Fruit fly (Drosophila melanogaster) whole organism, embryonic: Measurements from ENCODE around the gene Alp10.

Experiments used
- CG13894 ChIP-seq: fragments of 200-800 bp; sonication (Bioruptor generic); optimal IDR thresholded peaks from 3 replicates; lab custom pipeline; 2018; ENCODE audit warnings: missing biosample characterization, mild to moderate bottlenecking, missing genetic modification characterization, moderate library complexity
- Gug ChIP-seq: fragments of 200-800 bp; sonication (Bioruptor generic); IDR thresholded peaks from 4 replicates; pipeline ENCODE4 v1.3.6; 2022; ENCODE audit warnings: missing biosample characterization, missing genetic modification characterization
- Hr51 ChIP-seq, 2 experiments: fragments of 200-800 bp; sonication (Bioruptor generic); optimal IDR thresholded peaks; 2 replicates in 1 of 2; 3 replicates in 1 of 2; lab custom pipeline; 2016 to 2018; ENCODE audit warnings: missing biosample characterization in 2 of 2, missing genetic modification characterization in 2 of 2, mild to moderate bottlenecking in 1 of 2, moderate library complexity in 1 of 2
- onecut ChIP-seq: fragments of 200-800 bp; sonication (Bioruptor generic); IDR thresholded peaks from 2 replicates; pipeline ENCODE4 v1.3.6; 2022; ENCODE audit warnings: missing biosample characterization, missing genetic modification characterization
- unc-4 ChIP-seq: fragments of 200-800 bp; sonication (Bioruptor generic); IDR thresholded peaks from 2 replicates; pipeline ENCODE4 v1.3.6; 2022; ENCODE audit warnings: missing biosample characterization, missing genetic modification characterization; ENCODE audit not compliant: partially characterized antibody

DNA sequence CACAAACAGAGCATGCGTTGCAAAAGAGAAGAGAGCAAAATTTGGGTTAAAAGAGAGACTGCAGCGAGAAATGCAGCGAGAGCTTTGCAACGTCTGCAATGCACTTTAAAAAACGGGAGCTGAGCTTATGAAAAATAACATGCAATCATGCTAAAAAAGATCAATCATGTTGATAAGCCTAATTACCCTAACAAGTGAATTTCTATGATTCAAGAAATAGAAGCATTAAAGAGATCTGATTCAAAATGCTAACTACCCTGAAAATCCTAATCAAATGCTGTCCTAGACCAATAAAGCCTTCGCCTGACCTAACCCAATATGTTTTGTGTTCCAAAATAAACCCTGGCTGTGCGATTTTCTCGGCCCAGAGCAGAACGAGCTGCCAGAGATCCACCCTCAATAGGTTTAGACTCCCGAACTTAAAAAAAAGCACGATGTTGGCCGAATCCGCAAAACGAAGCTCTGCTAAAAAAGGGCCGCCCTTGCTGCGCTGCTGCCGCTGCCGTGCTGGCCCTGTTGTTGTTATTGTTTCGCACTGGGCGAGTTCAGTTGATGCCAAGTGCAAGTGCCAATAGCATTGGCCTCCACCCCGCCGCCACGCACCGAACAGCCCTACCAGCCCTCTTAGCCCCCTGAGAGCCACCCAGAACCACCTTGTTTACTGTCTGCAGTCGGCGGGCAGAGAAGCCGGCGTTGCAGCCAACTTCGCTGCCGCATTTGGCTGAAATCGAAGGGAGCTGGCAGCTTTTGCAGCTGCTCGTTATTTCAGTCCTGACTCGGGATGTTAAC, 40.4 kb upstream of the Alp10 start:
- no peak for TF ChIP-seq Hr51 (GFP tag; optimal IDR thresholded peaks at IDR 0.05; lab: Kevin White, UChicago)
- TF ChIP-seq onecut (GFP tag; lab: Robert Waterston, UW) = no peak
- no peak for TF ChIP-seq CG13894
- no peak for TF ChIP-seq Gug (GFP tag; lab: Robert Waterston, UW)
- TF ChIP-seq unc-4 (GFP tag; lab: Robert Waterston, UW) = no peak
